Worm (Caenorhabditis elegans) whole organism, L1 larva: Measurements from ENCODE around the gene F42G4.7.

ENCODE experiments used
- ama-1 ChIP-seq: fragments of 150-350 bp; optimal IDR thresholded peaks from 2 replicates; lab custom pipeline; 2014
- efl-3 ChIP-seq: fragments of 200-800 bp; sonication (Bioruptor generic); optimal IDR thresholded peaks from 2 replicates; lab custom pipeline; 2018; ENCODE audit warnings: mild to moderate bottlenecking, missing genetic modification characterization, missing compliant biosample characterization
- fkh-10 ChIP-seq: sonication (generic microtip); optimal IDR thresholded peaks from 2 replicates; lab custom pipeline; 2017; ENCODE audit warnings: missing biosample characterization, missing genetic modification reagents, missing genetic modification characterization
- lin-14 ChIP-seq: fragments of 200-800 bp; sonication (Bioruptor generic); optimal IDR thresholded peaks from 2 replicates; lab custom pipeline; 2018; ENCODE audit warnings: mild to moderate bottlenecking, missing genetic modification characterization, moderate library complexity, missing compliant biosample characterization
- lin-15B ChIP-seq: fragments of 150-350 bp; sonication (generic microtip); optimal IDR thresholded peaks from 3 replicates; lab custom pipeline; 2014; ENCODE audit warnings: missing biosample characterization, missing genetic modification characterization
- lin-39 ChIP-seq: fragments of 150-350 bp; optimal IDR thresholded peaks from 2 replicates; lab custom pipeline; 2014; ENCODE audit warnings: missing biosample characterization, missing genetic modification reagents, missing genetic modification characterization
- nhr-12 ChIP-seq: sonication (generic microtip); optimal IDR thresholded peaks from 2 replicates; lab custom pipeline; 2017; ENCODE audit warnings: missing biosample characterization, missing genetic modification characterization
- nhr-76 ChIP-seq: sonication (generic microtip); optimal IDR thresholded peaks from 2 replicates; lab custom pipeline; 2017; ENCODE audit warnings: missing biosample characterization, missing genetic modification characterization
- nhr-84 ChIP-seq: sonication (generic microtip); optimal IDR thresholded peaks from 2 replicates; lab custom pipeline; 2017; ENCODE audit warnings: missing biosample characterization, missing genetic modification characterization
- ztf-11 ChIP-seq, 2 experiments: sonication (generic microtip); optimal IDR thresholded peaks; 2 replicates each; lab custom pipeline; 2016 to 2017; ENCODE audit warnings: missing genetic modification characterization in 2 of 2, missing biosample characterization in 1 of 2, missing compliant biosample characterization in 1 of 2

DNA sequence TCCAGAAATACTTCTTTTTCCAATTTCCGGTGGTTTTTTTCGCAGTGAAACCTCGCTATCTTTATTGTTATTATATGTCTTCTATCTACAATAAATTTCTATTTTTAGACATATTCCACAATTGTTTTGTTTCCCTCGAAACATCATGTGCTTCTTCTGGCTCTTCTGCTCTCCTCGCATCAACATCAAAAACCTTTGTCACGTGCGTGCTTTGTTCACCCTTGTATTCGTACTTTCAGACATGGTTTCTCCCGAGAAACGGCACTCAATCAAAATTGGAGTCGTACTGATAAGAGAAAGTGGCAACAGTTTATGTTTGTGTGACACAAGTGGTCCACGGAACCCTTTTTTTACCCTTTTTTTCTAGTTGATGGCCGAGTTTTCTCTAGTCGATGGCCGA is 30.7 kb upstream of the F42G4.7 start:
- no peak for TF ChIP-seq lin-15B (tag; lab: Kevin White, UChicago)
- TF ChIP-seq efl-3: no peak
- no peak for TF ChIP-seq nhr-84
- no peak for TF ChIP-seq lin-39 (tag; lab: Kevin White, UChicago)
- peak; percentile 22 for TF ChIP-seq lin-14 (GFP tag; lab: Kevin White, UChicago)
- TF ChIP-seq fkh-10 (GFP tag; lab: Kevin White, UChicago): no peak
- TF ChIP-seq nhr-12: no peak
- no peak for TF ChIP-seq ztf-11 (tag; optimal IDR thresholded peaks at IDR 0.05; lab: Kevin White, UChicago)
- TF ChIP-seq nhr-76 (tag; lab: Kevin White, UChicago): no peak
- TF ChIP-seq ama-1: no peak
